Comparison of ENCODE assay signal across 5 fruit fly cellular contexts in the genomic region with DNA sequence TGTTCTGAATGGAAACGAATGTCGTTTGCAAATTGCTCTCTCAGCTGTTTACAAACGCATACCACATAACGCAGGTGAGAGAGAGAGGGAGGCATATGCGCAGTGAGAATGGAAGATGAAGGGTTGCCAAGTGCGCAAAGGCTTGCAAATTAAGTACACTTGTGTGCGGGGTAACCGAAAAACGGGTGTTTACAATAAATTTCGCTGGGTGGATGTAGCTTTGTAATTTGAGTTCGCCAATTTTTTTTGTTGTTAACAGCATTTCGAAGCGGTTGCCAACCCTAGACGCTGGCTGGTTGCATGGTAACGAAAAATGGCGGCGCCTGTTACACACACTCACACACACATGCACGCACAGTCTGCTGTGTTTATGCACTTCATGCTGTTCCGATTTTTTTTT.
TF ChIP-seq lines count a peak whose summit lies in the region.

No protein-coding gene starts in this region.

- TF ChIP-seq CTCF in whole organism, embryonic (GFP tag; optimal IDR thresholded peaks at IDR 0.05; lab: Kevin White, UChicago), result peak; percentile 61

TF ChIP-seq in whole organism, adult, 20 proteins besides CTCF, POLR2A, EP300 and RAD21 (continues in another document):
- no peak for TF ChIP-seq kay (GFP tag; lab: Kevin White, UChicago; ENCODE audit: borderline replicate concordance)
- TF ChIP-seq tj (GFP tag; optimal IDR thresholded peaks at IDR 0.05; lab: Kevin White, UChicago), result peak; percentile 94
- TF ChIP-seq CG1620 (GFP tag; optimal IDR thresholded peaks at IDR 0.05; lab: Kevin White, UChicago), result peak; percentile 97
- TF ChIP-seq pad (GFP tag; optimal IDR thresholded peaks at IDR 0.05; lab: Kevin White, UChicago), result peak; percentile 87
- TF ChIP-seq CG7101 (tag; optimal IDR thresholded peaks at IDR 0.05; lab: Kevin White, UChicago), result peak; percentile 97
- peak; percentile 85 for TF ChIP-seq CG5204 (GFP tag; optimal IDR thresholded peaks at IDR 0.05; lab: Kevin White, UChicago)
- TF ChIP-seq toe (GFP tag; optimal IDR thresholded peaks at IDR 0.05; lab: Kevin White, UChicago), result peak; percentile 86
- peak in 1 of 2 experiments; percentile 10 for TF ChIP-seq cnc (optimal IDR thresholded peaks at IDR 0.05; lab: Kevin White, UChicago)
- TF ChIP-seq Crg-1 (GFP tag; optimal IDR thresholded peaks at IDR 0.05; lab: Kevin White, UChicago), result peak; percentile 95
- TF ChIP-seq Hr96 (GFP tag; optimal IDR thresholded peaks at IDR 0.05; lab: Kevin White, UChicago), result no peak
- peak; percentile 88 for TF ChIP-seq CG7045 (GFP tag; optimal IDR thresholded peaks at IDR 0.05; lab: Kevin White, UChicago)
- peak; percentile 94 for TF ChIP-seq ovo (GFP tag; optimal IDR thresholded peaks at IDR 0.05; lab: Kevin White, UChicago)
- peak; percentile 94 for TF ChIP-seq CG12768 (GFP tag; optimal IDR thresholded peaks at IDR 0.05; lab: Kevin White, UChicago)
- peak; percentile 98 for TF ChIP-seq bab1 (GFP tag; optimal IDR thresholded peaks at IDR 0.05; lab: Kevin White, UChicago)
- peak; percentile 92 for TF ChIP-seq Mnt (GFP tag; optimal IDR thresholded peaks at IDR 0.05; lab: Kevin White, UChicago)
- TF ChIP-seq Clk (GFP tag; optimal IDR thresholded peaks at IDR 0.05; lab: Kevin White, UChicago), result peak; percentile 89
- peak; percentile 89 for TF ChIP-seq CG33017 (tag; optimal IDR thresholded peaks at IDR 0.05; lab: Kevin White, UChicago)

TF ChIP-seq in whole organism, embryonic, 481 proteins besides CTCF, POLR2A, EP300 and RAD21 (continues in another document):
- peak; percentile 92 for TF ChIP-seq Fer2 (tag; optimal IDR thresholded peaks at IDR 0.05; lab: Kevin White, UChicago)
- TF ChIP-seq CG30020 (tag; optimal IDR thresholded peaks at IDR 0.05; lab: Kevin White, UChicago), result peak; percentile 74
- peak; percentile 95 for TF ChIP-seq shn (GFP tag; optimal IDR thresholded peaks at IDR 0.05; lab: Kevin White, UChicago)
- peak; percentile 97 for TF ChIP-seq Antp (GFP tag; optimal IDR thresholded peaks at IDR 0.05; lab: Kevin White, UChicago)
- no peak for TF ChIP-seq br (optimal IDR thresholded peaks at IDR 0.05; lab: Kevin White, UChicago)
- peak; percentile 94 for TF ChIP-seq Asciz (GFP tag; optimal IDR thresholded peaks at IDR 0.05; lab: Kevin White, UChicago)
- peak; percentile 96 for TF ChIP-seq MTF-1 (GFP tag; optimal IDR thresholded peaks at IDR 0.05; lab: Kevin White, UChicago; ENCODE audit: borderline replicate concordance)
- TF ChIP-seq gro (GFP tag; optimal IDR thresholded peaks at IDR 0.05; lab: Kevin White, UChicago), result peak; percentile 88
- no peak for TF ChIP-seq pan (optimal IDR thresholded peaks at IDR 0.05; lab: Kevin White, UChicago)
- TF ChIP-seq pan (GFP tag; optimal IDR thresholded peaks at IDR 0.05 in 1 of 2, IDR thresholded peaks at IDR 0.05 in 1 of 2), result peak in 1 of 2 experiments; percentile 98
- no peak for TF ChIP-seq Doc3 (GFP tag; IDR thresholded peaks at IDR 0.05; lab: Robert Waterston, UW; ENCODE audit: partially characterized antibody)
- TF ChIP-seq cas (GFP tag; IDR thresholded peaks at IDR 0.05; lab: Robert Waterston, UW), result peak; percentile 89
- no peak for TF ChIP-seq vnd (GFP tag; IDR thresholded peaks at IDR 0.05; lab: Robert Waterston, UW; ENCODE audit: partially characterized antibody)
- TF ChIP-seq Abd-B (GFP tag; optimal IDR thresholded peaks at IDR 0.05; lab: Kevin White, UChicago), result peak; percentile 90
- peak; percentile 75 for TF ChIP-seq CG3163 (GFP tag; optimal IDR thresholded peaks at IDR 0.05; lab: Kevin White, UChicago)
- TF ChIP-seq her (GFP tag; optimal IDR thresholded peaks at IDR 0.05; lab: Kevin White, UChicago), result peak; percentile 95
- TF ChIP-seq Dbx (GFP tag; IDR thresholded peaks at IDR 0.05; lab: Robert Waterston, UW), result peak; percentile 95

TF ChIP-seq in whole organism, prepupa, 60 proteins besides CTCF, POLR2A, EP300 and RAD21 (continues in another document):
- TF ChIP-seq salr (GFP tag; optimal IDR thresholded peaks at IDR 0.05; lab: Kevin White, UChicago), result peak; percentile 82 to 92
- TF ChIP-seq acj6 (GFP tag; optimal IDR thresholded peaks at IDR 0.05; lab: Kevin White, UChicago), result peak; percentile 95
- peak; percentile 93 for TF ChIP-seq Eip93F (GFP tag; optimal IDR thresholded peaks at IDR 0.05; lab: Kevin White, UChicago)
- TF ChIP-seq CG6163 (GFP tag; IDR thresholded peaks at IDR 0.05; lab: Robert Waterston, UW), result peak; percentile 99
- TF ChIP-seq cyc (GFP tag; optimal IDR thresholded peaks at IDR 0.05; lab: Kevin White, UChicago), result peak; percentile 97
- TF ChIP-seq CG31627 (GFP tag; optimal IDR thresholded peaks at IDR 0.05; lab: Kevin White, UChicago), result peak; percentile 97
- peak; percentile 95 for TF ChIP-seq CG6808 (GFP tag; optimal IDR thresholded peaks at IDR 0.05; lab: Kevin White, UChicago)
- peak; percentile 96 for TF ChIP-seq CG1621 (tag; optimal IDR thresholded peaks at IDR 0.05; lab: Kevin White, UChicago)
- peak; percentile 94 for TF ChIP-seq Ets21C (GFP tag; optimal IDR thresholded peaks at IDR 0.05; lab: Kevin White, UChicago)
- TF ChIP-seq CG9139 (GFP tag; optimal IDR thresholded peaks at IDR 0.05; lab: Kevin White, UChicago), result no peak
- TF ChIP-seq CG6276 (GFP tag; optimal IDR thresholded peaks at IDR 0.05; lab: Kevin White, UChicago), result peak; percentile 95
- peak; percentile 95 for TF ChIP-seq Lpt (GFP tag; optimal IDR thresholded peaks at IDR 0.05; lab: Kevin White, UChicago)
- TF ChIP-seq Eip78C (GFP tag; lab: Kevin White, UChicago), result peak; percentile 98
- peak; percentile 91 for TF ChIP-seq fd85E (GFP tag; optimal IDR thresholded peaks at IDR 0.05; lab: Kevin White, UChicago)
- TF ChIP-seq CG8319 (GFP tag; optimal IDR thresholded peaks at IDR 0.05; lab: Kevin White, UChicago), result peak; percentile 94
- peak; percentile 93 to 96 for TF ChIP-seq ss (GFP tag; optimal IDR thresholded peaks at IDR 0.05; lab: Kevin White, UChicago)
- peak; percentile 99 for TF ChIP-seq eg (GFP tag; IDR thresholded peaks at IDR 0.05; lab: Robert Waterston, UW)
- TF ChIP-seq Hr39 (GFP tag; optimal IDR thresholded peaks at IDR 0.05; lab: Kevin White, UChicago), result peak; percentile 97

TF ChIP-seq in whole organism, pupa, 21 proteins besides CTCF, POLR2A, EP300 and RAD21 (continues in another document):
- peak; percentile 89 for TF ChIP-seq gl (tag; optimal IDR thresholded peaks at IDR 0.05; lab: Kevin White, UChicago)
- TF ChIP-seq fd96Ca (GFP tag; IDR thresholded peaks at IDR 0.05; lab: Robert Waterston, UW), result peak; percentile 99
- TF ChIP-seq CG4496 (GFP tag; IDR thresholded peaks at IDR 0.05; lab: Robert Waterston, UW), result peak; percentile 99
- TF ChIP-seq Snoo (tag; optimal IDR thresholded peaks at IDR 0.05; lab: Kevin White, UChicago), result peak; percentile 95
- TF ChIP-seq EcR (GFP tag; optimal IDR thresholded peaks at IDR 0.05; lab: Kevin White, UChicago), result no peak
- TF ChIP-seq CG8301 (tag; optimal IDR thresholded peaks at IDR 0.05; lab: Kevin White, UChicago), result peak; percentile 93
- TF ChIP-seq CG12605 (GFP tag; IDR thresholded peaks at IDR 0.05; lab: Robert Waterston, UW), result peak; percentile 97
- TF ChIP-seq CG15710 (tag; optimal IDR thresholded peaks at IDR 0.05; lab: Kevin White, UChicago), result peak; percentile 94
- TF ChIP-seq CG32121 (GFP tag; IDR thresholded peaks at IDR 0.05; lab: Robert Waterston, UW), result peak; percentile 98
- TF ChIP-seq Pif1B (GFP tag; optimal IDR thresholded peaks at IDR 0.05; lab: Kevin White, UChicago), result peak; percentile 94
- TF ChIP-seq Ets98B (GFP tag; IDR thresholded peaks at IDR 0.05; lab: Robert Waterston, UW), result peak; percentile 99
- no peak for TF ChIP-seq CG14655 (GFP tag; optimal IDR thresholded peaks at IDR 0.05; lab: Kevin White, UChicago)
- TF ChIP-seq CG34367 (tag; optimal IDR thresholded peaks at IDR 0.05; lab: Kevin White, UChicago), result peak; percentile 94
- TF ChIP-seq CG13204 (GFP tag; optimal IDR thresholded peaks at IDR 0.05; lab: Kevin White, UChicago), result no peak
- no peak for TF ChIP-seq D1 (tag; optimal IDR thresholded peaks at IDR 0.05; lab: Kevin White, UChicago)
- TF ChIP-seq CG8159 (tag; optimal IDR thresholded peaks at IDR 0.05; lab: Kevin White, UChicago), result peak; percentile 90
- peak; percentile 91 for TF ChIP-seq rn (GFP tag; IDR thresholded peaks at IDR 0.05; lab: Robert Waterston, UW)
- peak; percentile 91 for TF ChIP-seq CG17806 (tag; optimal IDR thresholded peaks at IDR 0.05; lab: Kevin White, UChicago)
- TF ChIP-seq CG10348 (GFP tag; IDR thresholded peaks at IDR 0.05; lab: Robert Waterston, UW), result peak; percentile 88
- peak; percentile 87 for TF ChIP-seq CG9948 (tag; optimal IDR thresholded peaks at IDR 0.05; lab: Kevin White, UChicago)

TF ChIP-seq in whole organism, wandering third instar larva, 38 proteins besides CTCF, POLR2A, EP300 and RAD21 (continues in another document):
- TF ChIP-seq Dif (GFP tag; optimal IDR thresholded peaks at IDR 0.05; lab: Kevin White, UChicago; ENCODE audit: partially characterized antibody) (peak; percentile 20), lola (GFP tag; optimal IDR thresholded peaks at IDR 0.05; lab: Kevin White, UChicago) (no peak), foxo (GFP tag; optimal IDR thresholded peaks at IDR 0.05; lab: Kevin White, UChicago) (peak; percentile 82 to 98), rgr (GFP tag; optimal IDR thresholded peaks at IDR 0.05; lab: Kevin White, UChicago) (peak; percentile 98), CG32264 (GFP tag; optimal IDR thresholded peaks at IDR 0.05; lab: Kevin White, UChicago) (peak; percentile 91), dmrt93B (GFP tag; optimal IDR thresholded peaks at IDR 0.05; lab: Kevin White, UChicago) (peak; percentile 92), Rel (GFP tag; optimal IDR thresholded peaks at IDR 0.05; lab: Kevin White, UChicago) (peak; percentile 95), Rel (tag; optimal IDR thresholded peaks at IDR 0.05; lab: Kevin White, UChicago) (peak; percentile 94), Sp1 (GFP tag; optimal IDR thresholded peaks at IDR 0.05; lab: Kevin White, UChicago) (peak; percentile 97), sv (GFP tag; optimal IDR thresholded peaks at IDR 0.05; lab: Kevin White, UChicago) (peak; percentile 95), dsf (GFP tag; optimal IDR thresholded peaks at IDR 0.05; lab: Kevin White, UChicago; ENCODE audit: borderline replicate concordance) (peak; percentile 83), jim (GFP tag; optimal IDR thresholded peaks at IDR 0.05; lab: Kevin White, UChicago) (peak; percentile 11), woc (GFP tag; optimal IDR thresholded peaks at IDR 0.05; lab: Kevin White, UChicago) (peak; percentile 93), usp (GFP tag; optimal IDR thresholded peaks at IDR 0.05; lab: Kevin White, UChicago) (no peak), br (GFP tag; optimal IDR thresholded peaks at IDR 0.05; lab: Kevin White, UChicago) (peak; percentile 97), Vsx2 (GFP tag; optimal IDR thresholded peaks at IDR 0.05; lab: Kevin White, UChicago; ENCODE audit: partially characterized antibody) (no peak), Hr78 (GFP tag; optimal IDR thresholded peaks at IDR 0.05; lab: Kevin White, UChicago) (no peak), fru (GFP tag; optimal IDR thresholded peaks at IDR 0.05; lab: Kevin White, UChicago) (peak; percentile 97), psq (GFP tag; optimal IDR thresholded peaks at IDR 0.05; lab: Kevin White, UChicago) (peak; percentile 93), Hnf4 (GFP tag; optimal IDR thresholded peaks at IDR 0.05; lab: Kevin White, UChicago) (peak; percentile 98), Myc (optimal IDR thresholded peaks at IDR 0.05; lab: Kevin White, UChicago) (no peak)
